Worm (Caenorhabditis elegans) whole organism, L3 larva: ENCODE measurements around the gene srlf-1.

Experiments used
- ama-1 ChIP-seq: fragments of 150-350 bp; optimal IDR thresholded peaks from 2 replicates; lab custom pipeline; 2018
- nhr-28 ChIP-seq: fragments of 150-350 bp; optimal IDR thresholded peaks from 2 replicates; lab custom pipeline; 2014; ENCODE audit warnings: missing biosample characterization, missing genetic modification characterization
- ztf-11 ChIP-seq: fragments of 150-350 bp; optimal IDR thresholded peaks from 2 replicates; lab custom pipeline; 2014; ENCODE audit warnings: missing biosample characterization, missing genetic modification characterization

DNA sequence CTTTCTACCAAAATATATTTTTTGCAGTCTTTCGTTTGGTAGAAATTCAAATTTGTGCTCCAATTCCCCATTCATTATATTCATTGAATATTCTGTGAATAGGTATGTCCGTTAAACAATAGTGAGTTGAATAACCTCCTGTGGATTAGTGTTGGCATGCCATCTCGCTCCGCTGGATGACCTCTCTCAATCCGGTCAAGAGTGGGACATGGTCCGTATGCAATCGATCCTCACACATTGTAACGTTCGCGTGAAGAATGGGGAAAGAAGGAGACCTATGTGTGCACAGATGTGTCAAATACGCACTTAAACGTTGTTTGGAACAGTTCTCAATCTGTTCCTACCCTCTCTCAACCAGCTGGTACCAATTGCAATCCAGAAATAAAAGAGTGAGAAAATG lies 22.8 kb downstream of the srlf-1 start:
- no peak for TF ChIP-seq ama-1 (lab: Kevin White, UChicago)
- TF ChIP-seq ztf-11 (tag; lab: Kevin White, UChicago), result no peak
- no peak for TF ChIP-seq nhr-28
